Fruit fly (Drosophila melanogaster): ENCODE data around the gene Df31.

DNA sequence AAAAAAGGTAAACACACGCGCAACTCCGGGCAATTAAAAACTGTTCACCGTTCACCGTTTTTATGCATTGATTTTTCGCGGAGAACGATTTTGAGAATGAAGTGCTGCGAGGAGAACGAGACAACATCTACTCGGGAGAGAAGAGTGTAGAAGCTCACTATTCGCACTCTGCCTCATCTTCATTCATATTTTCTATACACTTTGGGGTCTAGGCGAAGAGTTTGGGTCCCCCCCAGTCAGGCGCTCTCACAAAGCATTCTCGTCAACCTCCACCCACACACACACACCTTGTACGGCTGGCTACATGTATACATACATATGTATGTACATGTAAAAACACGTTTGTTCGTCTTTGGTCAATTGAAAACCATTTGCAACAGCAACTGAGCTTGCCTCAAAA is 46.8 kb upstream of the Df31 start:
- no peak for TF ChIP-seq cnc (optimal IDR thresholded peaks at IDR 0.05)
- no peak for TF ChIP-seq cic (GFP tag; optimal IDR thresholded peaks at IDR 0.05)
- no peak for TF ChIP-seq CG33017 (tag; optimal IDR thresholded peaks at IDR 0.05)

Data from whole organism, adult.